Fruit fly (Drosophila melanogaster) whole organism, embryonic: ENCODE data around the gene zye.

ENCODE experiments used
- Antp ChIP-seq: fragments of 200-800 bp; sonication (Bioruptor generic); optimal IDR thresholded peaks from 3 replicates; lab custom pipeline; 2016; ENCODE audit warnings: missing biosample characterization, missing genetic modification characterization
- Atf-2 ChIP-seq: fragments of 200-800 bp; sonication (Bioruptor generic); optimal IDR thresholded peaks from 2 replicates; lab custom pipeline; 2016; ENCODE audit warnings: missing biosample characterization, missing genetic modification characterization
- B-H2 ChIP-seq: fragments of 200-800 bp; sonication (Bioruptor generic); optimal IDR thresholded peaks from 2 replicates; lab custom pipeline; 2018; ENCODE audit warnings: missing biosample characterization, mild to moderate bottlenecking, missing genetic modification characterization
- CG10147 ChIP-seq: fragments of 200-800 bp; sonication (Bioruptor generic); optimal IDR thresholded peaks from 2 replicates; lab custom pipeline; 2019; ENCODE audit warnings: missing biosample characterization, mild to moderate bottlenecking, missing genetic modification characterization, moderate library complexity
- CG10274 ChIP-seq: fragments of 200-800 bp; sonication (Bioruptor generic); optimal IDR thresholded peaks from 3 replicates; lab custom pipeline; 2017; ENCODE audit warnings: missing biosample characterization, mild to moderate bottlenecking, missing genetic modification characterization
- CG12391 ChIP-seq: fragments of 200-800 bp; sonication (Bioruptor generic); optimal IDR thresholded peaks from 3 replicates; lab custom pipeline; 2018; ENCODE audit warnings: missing biosample characterization, mild to moderate bottlenecking, missing genetic modification characterization, moderate library complexity
- CG13123 ChIP-seq: fragments of 200-800 bp; sonication (Bioruptor generic); optimal IDR thresholded peaks from 2 replicates; lab custom pipeline; 2016; ENCODE audit warnings: missing biosample characterization, missing genetic modification characterization
- CG13775 ChIP-seq: fragments of 200-800 bp; sonication (Bioruptor generic); optimal IDR thresholded peaks from 3 replicates; lab custom pipeline; 2017; ENCODE audit warnings: missing biosample characterization, mild to moderate bottlenecking, missing genetic modification characterization
- CG13894 ChIP-seq: fragments of 200-800 bp; sonication (Bioruptor generic); optimal IDR thresholded peaks from 3 replicates; lab custom pipeline; 2018; ENCODE audit warnings: missing biosample characterization, mild to moderate bottlenecking, missing genetic modification characterization, moderate library complexity
- CG15073 ChIP-seq: fragments of 200-800 bp; sonication (Bioruptor generic); optimal IDR thresholded peaks from 2 replicates; lab custom pipeline; 2016; ENCODE audit warnings: missing biosample characterization, missing genetic modification characterization
- CG15479 ChIP-seq: fragments of 200-800 bp; sonication (Bioruptor generic); optimal IDR thresholded peaks from 3 replicates; lab custom pipeline; 2019; ENCODE audit warnings: missing biosample characterization, mild to moderate bottlenecking, missing genetic modification characterization, moderate library complexity
- CG16815 ChIP-seq: fragments of 200-800 bp; sonication (Bioruptor generic); optimal IDR thresholded peaks from 3 replicates; lab custom pipeline; 2017; ENCODE audit warnings: missing biosample characterization, mild to moderate bottlenecking, missing genetic modification characterization
- CG18764 ChIP-seq: fragments of 200-800 bp; sonication (Bioruptor generic); optimal IDR thresholded peaks from 3 replicates; lab custom pipeline; 2016; ENCODE audit warnings: missing biosample characterization, missing genetic modification characterization
- CG2199 ChIP-seq: fragments of 200-800 bp; sonication (Bioruptor generic); IDR thresholded peaks from 3 replicates; pipeline ENCODE4 v1.3.6; 2022; ENCODE audit warnings: missing biosample characterization, missing genetic modification characterization
- CG31224 ChIP-seq: fragments of 200-800 bp; sonication (Bioruptor generic); IDR thresholded peaks from 2 replicates; pipeline ENCODE4 v1.3.6; 2022; ENCODE audit warnings: missing biosample characterization, missing genetic modification characterization
- CG32767 ChIP-seq: fragments of 200-800 bp; sonication (Bioruptor generic); IDR thresholded peaks from 2 replicates; pipeline ENCODE4 v1.3.6; 2022; ENCODE audit warnings: missing biosample characterization, missing genetic modification characterization
- CG34376 ChIP-seq: fragments of 200-800 bp; sonication (Bioruptor generic); optimal IDR thresholded peaks from 2 replicates; lab custom pipeline; 2018; ENCODE audit warnings: missing biosample characterization, mild to moderate bottlenecking, missing genetic modification characterization
- CG43689 ChIP-seq: fragments of 200-800 bp; sonication (Bioruptor generic); IDR thresholded peaks from 2 replicates; pipeline ENCODE4 v1.3.6; 2022; ENCODE audit warnings: missing biosample characterization, missing genetic modification characterization
- CG5180 ChIP-seq: fragments of 200-800 bp; sonication (Bioruptor generic); optimal IDR thresholded peaks from 3 replicates; lab custom pipeline; 2017; ENCODE audit warnings: missing biosample characterization, missing genetic modification characterization, mild to moderate bottlenecking, moderate library complexity, missing genetic modification reagents
- CG8281 ChIP-seq: fragments of 200-800 bp; sonication (Bioruptor generic); optimal IDR thresholded peaks from 2 replicates; lab custom pipeline; 2018; ENCODE audit warnings: missing biosample characterization, mild to moderate bottlenecking, missing genetic modification characterization, moderate library complexity
- CG8290 ChIP-seq, 3 experiments: fragments of 200-800 bp; sonication (Bioruptor generic); optimal IDR thresholded peaks; 2 replicates each; lab custom pipeline; 2016 to 2019; ENCODE audit warnings: missing biosample characterization in 3 of 3, missing genetic modification characterization in 3 of 3, mild to moderate bottlenecking in 2 of 3, moderate library complexity in 1 of 3
- CG9609 ChIP-seq: fragments of 200-800 bp; sonication (Bioruptor generic); optimal IDR thresholded peaks from 3 replicates; lab custom pipeline; 2016; ENCODE audit warnings: missing biosample characterization, missing genetic modification characterization
- CrebB ChIP-seq: fragments of 200-800 bp; sonication (Bioruptor generic); optimal IDR thresholded peaks from 3 replicates; lab custom pipeline; 2018; ENCODE audit warnings: missing biosample characterization, mild to moderate bottlenecking, missing genetic modification characterization
- D19A ChIP-seq: fragments of 200-800 bp; optimal IDR thresholded peaks from 3 replicates; lab custom pipeline; 2019; ENCODE audit warnings: missing biosample characterization, mild to moderate bottlenecking, missing genetic modification characterization, moderate library complexity
- Dek ChIP-seq: fragments of 200-800 bp; sonication (Bioruptor generic); optimal IDR thresholded peaks from 3 replicates; lab custom pipeline; 2019; ENCODE audit warnings: missing biosample characterization, mild to moderate bottlenecking, missing genetic modification characterization, moderate library complexity
- Dref ChIP-seq: fragments of 200-800 bp; sonication (Bioruptor generic); IDR thresholded peaks from 2 replicates; pipeline ENCODE4 v1.3.6; 2022; ENCODE audit warnings: missing biosample characterization, missing genetic modification characterization
- Drgx ChIP-seq: fragments of 200-800 bp; sonication (Bioruptor generic); IDR thresholded peaks from 2 replicates; pipeline ENCODE4 v1.3.6; 2022; ENCODE audit warnings: missing biosample characterization, missing genetic modification characterization
- Ets97D ChIP-seq: fragments of 200-800 bp; sonication (Bioruptor generic); optimal IDR thresholded peaks from 3 replicates; lab custom pipeline; 2016; ENCODE audit warnings: missing biosample characterization, missing genetic modification characterization
- Hmr ChIP-seq: fragments of 200-800 bp; sonication (Bioruptor generic); optimal IDR thresholded peaks from 3 replicates; lab custom pipeline; 2017; ENCODE audit warnings: mild to moderate bottlenecking, missing biosample characterization, missing genetic modification reagents, missing genetic modification characterization
- Ptx1 ChIP-seq: fragments of 200-800 bp; sonication (Bioruptor generic); IDR thresholded peaks from 2 replicates; pipeline ENCODE4 v1.3.6; 2022; ENCODE audit warnings: missing biosample characterization, missing genetic modification characterization
- Rfx ChIP-seq: fragments of 200-800 bp; sonication (Bioruptor generic); IDR thresholded peaks from 2 replicates; pipeline ENCODE4 v1.3.6; 2022; ENCODE audit warnings: missing biosample characterization, missing genetic modification characterization
- TFAM ChIP-seq: fragments of 200-800 bp; sonication (Bioruptor generic); optimal IDR thresholded peaks from 2 replicates; lab custom pipeline; 2017; ENCODE audit warnings: missing biosample characterization, missing genetic modification characterization, inconsistent platforms
- ap ChIP-seq: fragments of 200-800 bp; sonication (Bioruptor generic); IDR thresholded peaks from 2 replicates; pipeline ENCODE4 v1.3.6; 2022; ENCODE audit warnings: missing biosample characterization, missing genetic modification characterization
- chinmo ChIP-seq: fragments of 200-800 bp; sonication (Bioruptor generic); IDR thresholded peaks from 4 replicates; pipeline ENCODE4 v1.3.6; 2022; ENCODE audit warnings: missing biosample characterization, missing genetic modification characterization; ENCODE audit not compliant: partially characterized antibody
- chm ChIP-seq: fragments of 200-800 bp; sonication (Bioruptor generic); IDR thresholded peaks from 2 replicates; pipeline ENCODE4 v1.3.6; 2022; ENCODE audit warnings: missing biosample characterization, missing genetic modification characterization
- exex ChIP-seq: fragments of 200-800 bp; sonication (Bioruptor generic); optimal IDR thresholded peaks from 4 replicates; lab custom pipeline; 2018; ENCODE audit warnings: missing biosample characterization, mild to moderate bottlenecking, missing genetic modification characterization, moderate library complexity
- mirr ChIP-seq: fragments of 200-800 bp; sonication (Bioruptor generic); optimal IDR thresholded peaks from 3 replicates; lab custom pipeline; 2018; ENCODE audit warnings: missing biosample characterization, mild to moderate bottlenecking, missing genetic modification characterization
- nom ChIP-seq: fragments of 200-800 bp; sonication (Bioruptor generic); optimal IDR thresholded peaks from 2 replicates; lab custom pipeline; 2017; ENCODE audit warnings: missing biosample characterization, missing genetic modification characterization, mild to moderate bottlenecking, moderate library complexity, missing genetic modification reagents
- p53 ChIP-seq: fragments of 200-800 bp; sonication (Bioruptor generic); optimal IDR thresholded peaks from 2 replicates; lab custom pipeline; 2016; ENCODE audit warnings: missing biosample characterization, missing genetic modification characterization
- phol ChIP-seq: fragments of 200-800 bp; sonication (Bioruptor generic); optimal IDR thresholded peaks from 3 replicates; lab custom pipeline; 2018; ENCODE audit warnings: missing biosample characterization, mild to moderate bottlenecking, missing genetic modification characterization, moderate library complexity
- prd ChIP-seq, 3 experiments: fragments of >200 bp in 2 of 3; fragments of 200-800 bp in 1 of 3; sonication (Bioruptor generic) in 1 of 3; optimal IDR thresholded peaks in 2 of 3; IDR thresholded peaks in 1 of 3; 2 replicates in 2 of 3; 3 replicates in 1 of 3; pipeline versions ENCODE4 v1.3.6 to Lab custom; 2017 to 2022; ENCODE audit warnings: missing biosample characterization in 1 of 3, missing genetic modification characterization in 1 of 3
- ranshi ChIP-seq: fragments of 200-800 bp; sonication (Bioruptor generic); IDR thresholded peaks from 2 replicates; pipeline ENCODE4 v1.3.6; 2022; ENCODE audit warnings: missing biosample characterization, missing genetic modification characterization
- run ChIP-seq: fragments of 200-800 bp; sonication (Bioruptor generic); optimal IDR thresholded peaks from 3 replicates; lab custom pipeline; 2018; ENCODE audit warnings: missing biosample characterization, mild to moderate bottlenecking, missing genetic modification characterization
- sens ChIP-seq: fragments of 200-800 bp; sonication (Bioruptor generic); peaks from one replicate; lab custom pipeline; 2016; ENCODE audit warnings: missing biosample characterization, missing genetic modification characterization
- sob ChIP-seq: fragments of 200-800 bp; sonication (Bioruptor generic); IDR thresholded peaks from 2 replicates; pipeline ENCODE4 v1.3.6; 2022; ENCODE audit warnings: missing biosample characterization, missing genetic modification characterization
- stc ChIP-seq: fragments of 200-800 bp; sonication (Bioruptor generic); IDR thresholded peaks from 2 replicates; pipeline ENCODE4 v1.3.6; 2022; ENCODE audit warnings: missing biosample characterization, missing genetic modification characterization
- unc-4 ChIP-seq: fragments of 200-800 bp; sonication (Bioruptor generic); IDR thresholded peaks from 2 replicates; pipeline ENCODE4 v1.3.6; 2022; ENCODE audit warnings: missing biosample characterization, missing genetic modification characterization; ENCODE audit not compliant: partially characterized antibody
- unpg ChIP-seq: fragments of 200-800 bp; sonication (Bioruptor generic); optimal IDR thresholded peaks from 3 replicates; lab custom pipeline; 2018; ENCODE audit warnings: missing biosample characterization, mild to moderate bottlenecking, missing genetic modification characterization, moderate library complexity
- wor ChIP-seq: fragments of 200-800 bp; sonication (Bioruptor generic); IDR thresholded peaks from 2 replicates; pipeline ENCODE4 v1.3.6; 2022; ENCODE audit warnings: missing biosample characterization, missing genetic modification characterization
- zf30C ChIP-seq: fragments of 200-800 bp; sonication (Bioruptor generic); optimal IDR thresholded peaks from 3 replicates; lab custom pipeline; 2018; ENCODE audit warnings: missing biosample characterization, mild to moderate bottlenecking, missing genetic modification characterization

Gene zye

dm6 chr3L:20385408-20385807, 28.0 kb upstream of the zye start (continued):
- TF ChIP-seq ap, result no peak
- TF ChIP-seq CG2199 (GFP tag; lab: Robert Waterston, UW), result peak; percentile 53; the same call in 1 of the 3 replicates
- TF ChIP-seq wor (GFP tag; lab: Robert Waterston, UW), result no peak
- TF ChIP-seq phol, result no peak
- TF ChIP-seq CG9609 (GFP tag; lab: Kevin White, UChicago), result no peak
- peak; percentile 81 for TF ChIP-seq CG15479 (GFP tag; lab: Kevin White, UChicago)
- TF ChIP-seq zf30C (GFP tag; lab: Kevin White, UChicago), result no peak
- TF ChIP-seq chm, result 0 out of 2 replicates have a peak, but pooled peaks have one; percentile 24
- no peak for TF ChIP-seq stc (GFP tag; lab: Robert Waterston, UW)
- no peak for TF ChIP-seq CG32767 (GFP tag; lab: Robert Waterston, UW)
- TF ChIP-seq CG18764 (GFP tag; lab: Kevin White, UChicago), result no peak
- TF ChIP-seq CG10274 (GFP tag; lab: Kevin White, UChicago), result peak; percentile 58
- peak; percentile 49; the same call in 2 of the 4 replicates for TF ChIP-seq chinmo (GFP tag; lab: Robert Waterston, UW)
- TF ChIP-seq B-H2 (GFP tag; lab: Kevin White, UChicago), result no peak
- no peak for TF ChIP-seq prd (optimal IDR thresholded peaks at IDR 0.05; lab: Kevin White, UChicago)
- no peak for TF ChIP-seq prd (GFP tag; IDR thresholded peaks at IDR 0.05; lab: Robert Waterston, UW)
- TF ChIP-seq nom (GFP tag; lab: Kevin White, UChicago), result no peak
- TF ChIP-seq D19A (tag; lab: Kevin White, UChicago), result peak; percentile 47
- TF ChIP-seq CG8290 (GFP tag; optimal IDR thresholded peaks at IDR 0.05; lab: Kevin White, UChicago), result no peak
- peak in 1 of 2 experiments; percentile 15 for TF ChIP-seq CG8290 (tag; optimal IDR thresholded peaks at IDR 0.05; lab: Kevin White, UChicago)
- TF ChIP-seq run (tag; lab: Kevin White, UChicago), result no peak
- TF ChIP-seq ranshi (GFP tag; lab: Robert Waterston, UW), result no peak
- TF ChIP-seq Ptx1 (GFP tag; lab: Robert Waterston, UW), result no peak
- no peak for TF ChIP-seq CG43689 (GFP tag; lab: Robert Waterston, UW)
- TF ChIP-seq unpg, result no peak
- no peak for TF ChIP-seq CG15073 (GFP tag; lab: Kevin White, UChicago)
- TF ChIP-seq CrebB (tag; lab: Kevin White, UChicago), result peak; percentile 17
- peak; percentile 83 for TF ChIP-seq exex (tag; lab: Kevin White, UChicago)
- peak; percentile 23; the same call in 1 of the 2 replicates for TF ChIP-seq Drgx (GFP tag; lab: Robert Waterston, UW)
- TF ChIP-seq Atf-2 (GFP tag; lab: Kevin White, UChicago), result no peak
- TF ChIP-seq mirr, result peak; percentile 77

- TF ChIP-seq Dek (tag; lab: Kevin White, UChicago) (peak; percentile 13), CG31224 (no peak), CG5180 (GFP tag; lab: Kevin White, UChicago) (peak; percentile 89), Antp (GFP tag; lab: Kevin White, UChicago) (no peak), Rfx (GFP tag; lab: Robert Waterston, UW) (0 out of 2 replicates have a peak, but pooled peaks have one; percentile 27), TFAM (GFP tag; lab: Kevin White, UChicago) (no peak), p53 (no peak), CG13775 (GFP tag; lab: Kevin White, UChicago) (no peak), CG10147 (GFP tag; lab: Kevin White, UChicago) (peak; percentile 17), Dref (GFP tag; lab: Robert Waterston, UW) (0 out of 2 replicates have a peak, but pooled peaks have one; percentile 15), CG34376 (GFP tag; lab: Kevin White, UChicago) (peak; percentile 31), CG12391 (tag; lab: Kevin White, UChicago) (no peak), sob (GFP tag; lab: Robert Waterston, UW) (peak; percentile 38; the same call in 1 of the 2 replicates), CG8281 (no peak), Ets97D (GFP tag; lab: Kevin White, UChicago) (no peak), Hmr (GFP tag; lab: Kevin White, UChicago) (peak; percentile 23), unc-4 (GFP tag; lab: Robert Waterston, UW) (0 out of 2 replicates have a peak, but pooled peaks have one; percentile 19), CG16815 (no peak), CG13123 (GFP tag; lab: Kevin White, UChicago) (no peak), CG13894 (tag; lab: Kevin White, UChicago) (peak; percentile 45), B-H2 (GFP tag; lab: Kevin White, UChicago) (peak; percentile 51), sens (peak; percentile 65)
These were observed 27.4 kb upstream of the zye start for dm6 chr3L:20385969-20386370.
